Worm (Caenorhabditis elegans) whole organism, young adult: Measurements from ENCODE around the gene glrx-21.
A peak's percentile ranks its signal among the peaks of the same experiment; 100 is the strongest.

ENCODE experiments used
- C06A6.2 ChIP-seq: fragments of 200-800 bp; sonication (Bioruptor generic); conservative IDR thresholded peaks from 2 replicates; pipeline ENCODE4 v1.3.6; 2022; ENCODE audit warnings: missing genetic modification characterization, missing compliant biosample characterization
- C17E4.6 ChIP-seq: fragments of 200-800 bp; sonication (Bioruptor generic); IDR thresholded peaks from 2 replicates; pipeline ENCODE4 v1.3.6; 2022; ENCODE audit warnings: missing genetic modification reagents, missing genetic modification characterization, missing compliant biosample characterization
- D2030.7 ChIP-seq: fragments of 200-800 bp; sonication (Bioruptor generic); IDR thresholded peaks from 2 replicates; pipeline ENCODE4 v1.3.6; 2022; ENCODE audit warnings: missing genetic modification reagents, missing genetic modification characterization, missing compliant biosample characterization
- F10E7.11 ChIP-seq: sonication (generic microtip); optimal IDR thresholded peaks from 2 replicates; lab custom pipeline; 2017; ENCODE audit warnings: mild to moderate bottlenecking, missing genetic modification characterization, moderate library complexity, missing compliant biosample characterization
- F33H1.4 ChIP-seq: fragments of 200-800 bp; sonication (Bioruptor generic); IDR thresholded peaks from 2 replicates; pipeline ENCODE4 v1.3.6; 2022; ENCODE audit warnings: missing genetic modification reagents, missing genetic modification characterization, missing compliant biosample characterization
- F39B2.1 ChIP-seq: fragments of 200-800 bp; sonication (Bioruptor generic); IDR thresholded peaks from 2 replicates; pipeline ENCODE4 v1.3.6; 2022; ENCODE audit warnings: missing genetic modification reagents, missing genetic modification characterization, missing compliant biosample characterization
- F49E8.2 ChIP-seq: sonication (generic microtip); optimal IDR thresholded peaks from 3 replicates; lab custom pipeline; 2017; ENCODE audit warnings: missing genetic modification characterization, mild to moderate bottlenecking, missing compliant biosample characterization, antibody characterized with exemption, moderate library complexity; ENCODE audit not compliant: insufficient read depth
- F57A8.1 ChIP-seq: fragments of 200-800 bp; sonication (Bioruptor generic); optimal IDR thresholded peaks from 2 replicates; lab custom pipeline; 2018; ENCODE audit warnings: mild to moderate bottlenecking, missing genetic modification characterization, moderate library complexity, missing compliant biosample characterization
- F57C9.4 ChIP-seq: sonication (generic microtip); optimal IDR thresholded peaks from 2 replicates; lab custom pipeline; 2017; ENCODE audit warnings: mild to moderate bottlenecking, missing genetic modification characterization, missing compliant biosample characterization
- K12H6.12 ChIP-seq: fragments of 200-800 bp; sonication (Bioruptor generic); optimal IDR thresholded peaks from 2 replicates; lab custom pipeline; 2018; ENCODE audit warnings: mild to moderate bottlenecking, missing genetic modification characterization, missing compliant biosample characterization
- T07F8.4 ChIP-seq: sonication (generic microtip); optimal IDR thresholded peaks from 2 replicates; lab custom pipeline; 2016; ENCODE audit warnings: mild to moderate bottlenecking, missing genetic modification characterization, moderate library complexity, missing compliant biosample characterization
- T26A5.8 ChIP-seq: sonication (generic microtip); optimal IDR thresholded peaks from 2 replicates; lab custom pipeline; 2016; ENCODE audit warnings: missing genetic modification characterization, missing compliant biosample characterization
- Y53F4B.3 ChIP-seq: fragments of 200-800 bp; sonication (Bioruptor generic); IDR thresholded peaks from 2 replicates; pipeline ENCODE4 v1.3.6; 2022; ENCODE audit warnings: missing genetic modification reagents, missing genetic modification characterization, missing compliant biosample characterization
- Y56A3A.18 ChIP-seq: fragments of 200-800 bp; sonication (Bioruptor generic); IDR thresholded peaks from 2 replicates; pipeline ENCODE4 v1.3.6; 2022; ENCODE audit warnings: missing genetic modification reagents, missing genetic modification characterization, missing compliant biosample characterization
- ZK185.1 ChIP-seq: sonication (generic microtip); optimal IDR thresholded peaks from 2 replicates; lab custom pipeline; 2016; ENCODE audit warnings: mild to moderate bottlenecking, missing genetic modification characterization, missing compliant biosample characterization; ENCODE audit not compliant: poor library complexity, severe bottlenecking
- ama-1 ChIP-seq, 3 experiments: fragments of 150-350 bp in 1 of 3; sonication (generic microtip) in 2 of 3; optimal IDR thresholded peaks; 2 replicates each; lab custom pipeline; 2014 to 2018; ENCODE audit warnings: missing biosample characterization in 2 of 3, missing genetic modification characterization in 2 of 3, missing genetic modification reagents in 2 of 3
- aptf-2 ChIP-seq: fragments of 200-800 bp; sonication (Bioruptor generic); conservative IDR thresholded peaks from 2 replicates; pipeline ENCODE4 v1.3.6; 2022; ENCODE audit warnings: missing genetic modification reagents, missing genetic modification characterization, missing compliant biosample characterization
- aptf-3 ChIP-seq: fragments of 200-800 bp; sonication (Bioruptor generic); IDR thresholded peaks from 2 replicates; pipeline ENCODE4 v1.3.6; 2022; ENCODE audit warnings: missing genetic modification characterization, missing compliant biosample characterization
- atf-7 ChIP-seq: sonication (generic microtip); optimal IDR thresholded peaks from 2 replicates; lab custom pipeline; 2017; ENCODE audit warnings: mild to moderate bottlenecking, missing genetic modification characterization, missing compliant biosample characterization
- attf-5 ChIP-seq: fragments of 200-800 bp; sonication (Bioruptor generic); optimal IDR thresholded peaks from 2 replicates; lab custom pipeline; 2018; ENCODE audit warnings: mild to moderate bottlenecking, missing genetic modification characterization, missing compliant biosample characterization
- bed-2 ChIP-seq: fragments of 200-800 bp; sonication (Bioruptor generic); IDR thresholded peaks from 2 replicates; pipeline ENCODE4 v1.3.6; 2022; ENCODE audit warnings: missing genetic modification reagents, missing genetic modification characterization, missing compliant biosample characterization
- cebp-1 ChIP-seq, 2 experiments: fragments of 200-800 bp in 1 of 2; sonication (Bioruptor generic) in 1 of 2; sonication (generic microtip) in 1 of 2; IDR thresholded peaks in 1 of 2; optimal IDR thresholded peaks in 1 of 2; 2 replicates each; pipeline versions ENCODE4 v1.3.6 to Lab custom; 2017 to 2022; ENCODE audit warnings: missing compliant biosample characterization in 2 of 2, missing genetic modification characterization in 2 of 2, mild to moderate bottlenecking in 1 of 2, missing genetic modification reagents in 1 of 2, moderate library complexity in 1 of 2
- cebp-2 ChIP-seq: fragments of 200-800 bp; sonication (Bioruptor generic); IDR thresholded peaks from 2 replicates; pipeline ENCODE4 v1.3.6; 2022; ENCODE audit warnings: missing genetic modification characterization, missing compliant biosample characterization
- ceh-100 ChIP-seq: fragments of 200-800 bp; sonication (Bioruptor generic); IDR thresholded peaks from 2 replicates; pipeline ENCODE4 v1.3.6; 2022; ENCODE audit warnings: missing genetic modification reagents, missing genetic modification characterization, missing compliant biosample characterization
- ceh-27 ChIP-seq: fragments of 200-800 bp; sonication (Bioruptor generic); optimal IDR thresholded peaks from 2 replicates; lab custom pipeline; 2018; ENCODE audit warnings: mild to moderate bottlenecking, missing genetic modification characterization, moderate library complexity, missing compliant biosample characterization
- ceh-91 ChIP-seq: fragments of 200-800 bp; sonication (Bioruptor generic); IDR thresholded peaks from 2 replicates; pipeline ENCODE4 v1.3.6; 2022; ENCODE audit warnings: missing genetic modification reagents, missing genetic modification characterization, missing compliant biosample characterization
- die-1 ChIP-seq: sonication (generic microtip); optimal IDR thresholded peaks from 2 replicates; lab custom pipeline; 2016; ENCODE audit warnings: missing genotype, mild to moderate bottlenecking, missing genetic modification characterization, missing compliant biosample characterization
- dox-1 ChIP-seq: fragments of 200-800 bp; sonication (Bioruptor generic); IDR thresholded peaks from 2 replicates; pipeline ENCODE4 v1.3.6; 2022; ENCODE audit warnings: missing genetic modification reagents, missing genetic modification characterization, missing compliant biosample characterization
- dpl-1 ChIP-seq: fragments of 150-350 bp; optimal IDR thresholded peaks from 2 replicates; lab custom pipeline; 2014; ENCODE audit warnings: missing biosample characterization, missing genetic modification reagents, missing genetic modification characterization
- efl-1 ChIP-seq: fragments of 150-350 bp; optimal IDR thresholded peaks from 2 replicates; lab custom pipeline; 2014; ENCODE audit warnings: missing biosample characterization, missing genetic modification reagents, missing genetic modification characterization
- gei-17 ChIP-seq: fragments of 200-800 bp; sonication (Bioruptor generic); optimal IDR thresholded peaks from 2 replicates; lab custom pipeline; 2018; ENCODE audit warnings: mild to moderate bottlenecking, missing genetic modification characterization, missing compliant biosample characterization
- hsf-1 ChIP-seq: fragments of 200-800 bp; sonication (Bioruptor generic); IDR thresholded peaks from 2 replicates; pipeline ENCODE4 v1.3.6; 2022; ENCODE audit warnings: missing genetic modification reagents, missing genetic modification characterization, missing compliant biosample characterization
- lag-1 ChIP-seq: fragments of 200-800 bp; sonication (Bioruptor generic); IDR thresholded peaks from 2 replicates; pipeline ENCODE4 v1.3.6; 2022; ENCODE audit warnings: missing genetic modification reagents, missing genetic modification characterization, missing compliant biosample characterization
- lin-35 ChIP-seq, 3 experiments: fragments of 150-350 bp in 2 of 3; sonication (generic microtip) in 1 of 3; optimal IDR thresholded peaks; 2 replicates each; lab custom pipeline; 2014 to 2018; ENCODE audit warnings: missing biosample characterization in 3 of 3, missing genetic modification characterization in 3 of 3, missing genetic modification reagents in 3 of 3
- lsl-1 ChIP-seq: fragments of 200-800 bp; sonication (Bioruptor generic); optimal IDR thresholded peaks from 2 replicates; lab custom pipeline; 2018; ENCODE audit warnings: mild to moderate bottlenecking, missing genetic modification characterization, moderate library complexity, missing compliant biosample characterization
- madf-3 ChIP-seq: fragments of 200-800 bp; sonication (Bioruptor generic); IDR thresholded peaks from 2 replicates; pipeline ENCODE4 v1.3.6; 2022; ENCODE audit warnings: missing genetic modification reagents, missing genetic modification characterization, missing compliant biosample characterization
- mcd-1 ChIP-seq: fragments of 200-800 bp; sonication (Bioruptor generic); IDR thresholded peaks from 2 replicates; pipeline ENCODE4 v1.3.6; 2022; ENCODE audit warnings: missing genetic modification reagents, missing genetic modification characterization, missing compliant biosample characterization
- nfyb-1 ChIP-seq: fragments of 200-800 bp; sonication (Bioruptor generic); IDR thresholded peaks from 2 replicates; pipeline ENCODE4 v1.3.6; 2022; ENCODE audit warnings: missing genetic modification reagents, missing genetic modification characterization, missing compliant biosample characterization
- pbrm-1 ChIP-seq: fragments of 200-800 bp; sonication (Bioruptor generic); IDR thresholded peaks from 2 replicates; pipeline ENCODE4 v1.3.6; 2022; ENCODE audit warnings: missing genetic modification reagents, missing genetic modification characterization, missing compliant biosample characterization
- rec-8 ChIP-seq, 2 experiments: sonication (generic microtip); optimal IDR thresholded peaks; 2 replicates each; lab custom pipeline; 2016; ENCODE audit warnings: mild to moderate bottlenecking in 2 of 2, missing genetic modification characterization in 2 of 2, missing genetic modification reagents in 2 of 2, missing genotype in 2 of 2, missing biosample characterization in 1 of 2, missing compliant biosample characterization in 1 of 2, moderate library complexity in 1 of 2
- rpc-1 ChIP-seq, 2 experiments: fragments of 150-350 bp in 1 of 2; sonication (generic microtip) in 1 of 2; optimal IDR thresholded peaks; 2 replicates each; lab custom pipeline; 2014 to 2018; ENCODE audit warnings: missing biosample characterization in 1 of 2, missing genetic modification characterization in 1 of 2, missing genetic modification reagents in 1 of 2, missing genotype in 1 of 2
- snpc-3.4 ChIP-seq: sonication (generic microtip); optimal IDR thresholded peaks from 2 replicates; lab custom pipeline; 2017; ENCODE audit warnings: missing genetic modification characterization, mild to moderate bottlenecking, missing compliant biosample characterization, antibody characterized with exemption, moderate library complexity, missing genotype, missing genetic modification reagents
- unc-130 ChIP-seq: sonication (generic microtip); optimal IDR thresholded peaks from 2 replicates; lab custom pipeline; 2016; ENCODE audit warnings: missing genetic modification reagents, missing genetic modification characterization, missing compliant biosample characterization
- zim-3 ChIP-seq: sonication (generic microtip); optimal IDR thresholded peaks from 2 replicates; lab custom pipeline; 2017; ENCODE audit warnings: mild to moderate bottlenecking, missing genetic modification characterization, moderate library complexity, missing compliant biosample characterization
- ztf-22 ChIP-seq: fragments of 200-800 bp; sonication (Bioruptor generic); optimal IDR thresholded peaks from 2 replicates; lab custom pipeline; 2018; ENCODE audit warnings: mild to moderate bottlenecking, missing genetic modification characterization, moderate library complexity, missing compliant biosample characterization
- ztf-25 ChIP-seq: fragments of 200-800 bp; sonication (Bioruptor generic); IDR thresholded peaks from 2 replicates; pipeline ENCODE4 v1.3.6; 2022; ENCODE audit warnings: missing genetic modification reagents, missing genetic modification characterization, missing compliant biosample characterization
- ztf-28 ChIP-seq: fragments of 200-800 bp; sonication (Bioruptor generic); IDR thresholded peaks from 2 replicates; pipeline ENCODE4 v1.3.6; 2022; ENCODE audit warnings: missing genetic modification reagents, missing genetic modification characterization, missing compliant biosample characterization

The glrx-21 gene

DNA sequence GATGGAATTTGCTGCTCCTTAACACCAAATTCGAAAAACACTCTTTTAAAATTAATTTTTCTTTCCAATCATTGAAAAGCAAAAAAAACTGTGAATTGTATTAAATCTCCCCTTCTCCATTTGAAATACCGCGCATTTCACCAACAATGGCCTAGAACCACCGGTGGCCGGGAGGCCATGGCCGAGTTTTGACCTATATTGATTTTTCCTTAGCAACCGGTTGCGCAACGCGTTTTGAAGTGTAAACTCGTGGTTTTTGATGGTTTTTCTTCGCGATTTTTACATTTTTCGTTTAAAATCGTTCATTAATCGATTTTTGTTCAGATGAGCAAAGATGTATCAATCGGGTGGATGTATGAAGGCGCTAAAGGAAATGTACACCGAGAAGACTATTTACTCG is 37.6 kb downstream of the glrx-21 start, which contains the start of gene mog-3 (continued):
- TF ChIP-seq C17E4.6 = no peak
- no peak for TF ChIP-seq cebp-1 (GFP tag; IDR thresholded peaks at IDR 0.05; lab: Robert Waterston, UW)
- peak; percentile 77 for TF ChIP-seq cebp-1 (tag; optimal IDR thresholded peaks at IDR 0.05; lab: Kevin White, UChicago)
- no peak for TF ChIP-seq C06A6.2 (GFP tag; lab: Robert Waterston, UW)
- TF ChIP-seq rec-8 (tag; optimal IDR thresholded peaks at IDR 0.05; lab: Kevin White, UChicago) = no peak
- TF ChIP-seq T07F8.4 (tag; lab: Kevin White, UChicago) = no peak
- no peak for TF ChIP-seq F57C9.4 (tag; lab: Kevin White, UChicago)
- TF ChIP-seq lsl-1 = peak; percentile 38
- no peak for TF ChIP-seq ceh-100 (GFP tag; lab: Robert Waterston, UW)
- peak in 1 of 3 experiments; percentile 65 for TF ChIP-seq lin-35 (GFP tag; optimal IDR thresholded peaks at IDR 0.05; lab: Kevin White, UChicago)
- TF ChIP-seq unc-130 (GFP tag; lab: Kevin White, UChicago) = peak; percentile 75
- no peak for TF ChIP-seq F49E8.2 (tag; lab: Kevin White, UChicago)
- no peak for TF ChIP-seq pbrm-1
- no peak for TF ChIP-seq ceh-91 (GFP tag; lab: Robert Waterston, UW)
- TF ChIP-seq ztf-25 (GFP tag; lab: Robert Waterston, UW) = 0 out of 2 replicates have a peak, but pooled peaks have one; percentile 39
- TF ChIP-seq ceh-27 (GFP tag; lab: Kevin White, UChicago) = peak; percentile 58
- peak; percentile 63; the same call in 1 of the 2 replicates for TF ChIP-seq ztf-28 (GFP tag; lab: Robert Waterston, UW)
- no peak for TF ChIP-seq T26A5.8 (tag; lab: Kevin White, UChicago)
- peak; percentile 59 for TF ChIP-seq dox-1 (GFP tag; lab: Robert Waterston, UW)
- TF ChIP-seq ZK185.1 (tag; lab: Kevin White, UChicago) = peak; percentile 75
- no peak for TF ChIP-seq aptf-3
- TF ChIP-seq atf-7 (tag; lab: Kevin White, UChicago) = no peak
- TF ChIP-seq F10E7.11 = no peak
- no peak for TF ChIP-seq cebp-2
- no peak for TF ChIP-seq ztf-22
- no peak for TF ChIP-seq zim-3 (tag; lab: Kevin White, UChicago)
- TF ChIP-seq F39B2.1 (GFP tag; lab: Robert Waterston, UW) = no peak
- TF ChIP-seq mcd-1 (GFP tag; lab: Robert Waterston, UW) = 0 out of 2 replicates have a peak, but pooled peaks have one; percentile 26
- no peak for TF ChIP-seq madf-3 (GFP tag; lab: Robert Waterston, UW)
- TF ChIP-seq efl-1 (GFP tag; lab: Kevin White, UChicago) = peak; percentile 63
- TF ChIP-seq snpc-3.4 (tag; lab: Kevin White, UChicago) = peak; percentile 45
- no peak for TF ChIP-seq bed-2 (GFP tag; lab: Robert Waterston, UW)
- peak; percentile 24; the same call in 1 of the 2 replicates for TF ChIP-seq F33H1.4 (GFP tag; lab: Robert Waterston, UW)
- TF ChIP-seq nfyb-1 = no peak
- peak; percentile 55 for TF ChIP-seq D2030.7
- TF ChIP-seq ama-1 (optimal IDR thresholded peaks at IDR 0.05; lab: Kevin White, UChicago) = no peak
- no peak for TF ChIP-seq ama-1 (GFP tag; optimal IDR thresholded peaks at IDR 0.05; lab: Kevin White, UChicago)
- no peak; the same call in 1 of the 2 replicates for TF ChIP-seq aptf-2 (GFP tag; lab: Robert Waterston, UW)
- no peak for TF ChIP-seq hsf-1
- TF ChIP-seq attf-5 (GFP tag; lab: Kevin White, UChicago) = peak; percentile 23
- no peak for TF ChIP-seq die-1 (tag; lab: Kevin White, UChicago)
- TF ChIP-seq lag-1 = no peak
- no peak for TF ChIP-seq F57A8.1
- TF ChIP-seq Y53F4B.3 (GFP tag; lab: Robert Waterston, UW) = no peak
- no peak for TF ChIP-seq rpc-1 (optimal IDR thresholded peaks at IDR 0.05; lab: Kevin White, UChicago)
- no peak for TF ChIP-seq rpc-1 (tag; optimal IDR thresholded peaks at IDR 0.05; lab: Kevin White, UChicago)
- peak; percentile 55 for TF ChIP-seq dpl-1 (GFP tag; lab: Kevin White, UChicago)
- peak; percentile 41 for TF ChIP-seq K12H6.12 (tag; lab: Kevin White, UChicago)
- no peak for TF ChIP-seq gei-17 (GFP tag; lab: Kevin White, UChicago)
- no peak for TF ChIP-seq Y56A3A.18 (GFP tag; lab: Robert Waterston, UW)
